Fruit fly (Drosophila melanogaster) whole organism, adult: ENCODE data around the gene Kap-alpha1.

ENCODE experiments used
- CG11617 ChIP-seq: fragments of 200-800 bp; sonication (Bioruptor generic); optimal IDR thresholded peaks from 2 replicates; lab custom pipeline; 2017; ENCODE audit warnings: mild to moderate bottlenecking, missing biosample characterization, missing genetic modification reagents, missing genetic modification characterization
- CG12768 ChIP-seq: fragments of 200-800 bp; sonication (Bioruptor generic); optimal IDR thresholded peaks from 2 replicates; lab custom pipeline; 2017; ENCODE audit warnings: missing biosample characterization, missing genetic modification characterization, mild to moderate bottlenecking, moderate library complexity, missing genetic modification reagents
- CG14711 ChIP-seq: fragments of 200-800 bp; sonication (Bioruptor generic); optimal IDR thresholded peaks from 2 replicates; lab custom pipeline; 2018; ENCODE audit warnings: missing biosample characterization, mild to moderate bottlenecking, missing genetic modification characterization, moderate library complexity
- CG1620 ChIP-seq: fragments of 200-800 bp; sonication (Bioruptor generic); optimal IDR thresholded peaks from 2 replicates; lab custom pipeline; 2016; ENCODE audit warnings: missing biosample characterization, missing genetic modification characterization
- CG33017 ChIP-seq: fragments of 200-800 bp; sonication (Bioruptor generic); optimal IDR thresholded peaks from 2 replicates; lab custom pipeline; 2018; ENCODE audit warnings: missing biosample characterization, mild to moderate bottlenecking, missing genetic modification characterization, moderate library complexity
- CG5204 ChIP-seq: fragments of 200-800 bp; sonication (Bioruptor generic); optimal IDR thresholded peaks from 2 replicates; lab custom pipeline; 2016; ENCODE audit warnings: missing biosample characterization, missing genetic modification characterization
- CG7045 ChIP-seq: fragments of 200-800 bp; sonication (Bioruptor generic); optimal IDR thresholded peaks from 2 replicates; lab custom pipeline; 2017; ENCODE audit warnings: missing biosample characterization, mild to moderate bottlenecking, missing genetic modification characterization
- CG7101 ChIP-seq: fragments of 200-800 bp; sonication (Bioruptor generic); optimal IDR thresholded peaks from 2 replicates; lab custom pipeline; 2018; ENCODE audit warnings: missing biosample characterization, mild to moderate bottlenecking, missing genetic modification characterization, moderate library complexity
- Clk ChIP-seq: fragments of 200-800 bp; sonication (Bioruptor generic); optimal IDR thresholded peaks from 2 replicates; lab custom pipeline; 2017; ENCODE audit warnings: missing biosample characterization, missing genetic modification characterization
- Crg-1 ChIP-seq: fragments of 200-800 bp; sonication (Bioruptor generic); optimal IDR thresholded peaks from 2 replicates; lab custom pipeline; 2016; ENCODE audit warnings: missing biosample characterization, missing genetic modification characterization
- Hr96 ChIP-seq: fragments of 200-800 bp; sonication (Bioruptor generic); optimal IDR thresholded peaks from 2 replicates; lab custom pipeline; 2016; ENCODE audit warnings: missing biosample characterization, missing genetic modification characterization
- Mnt ChIP-seq: fragments of 200-800 bp; sonication (Bioruptor generic); optimal IDR thresholded peaks from 2 replicates; lab custom pipeline; 2016; ENCODE audit warnings: missing biosample characterization, mild to moderate bottlenecking, missing genetic modification characterization
- bab1 ChIP-seq: fragments of 200-800 bp; sonication (Bioruptor generic); optimal IDR thresholded peaks from 3 replicates; lab custom pipeline; 2019; ENCODE audit warnings: missing biosample characterization, mild to moderate bottlenecking, missing genetic modification characterization, moderate library complexity
- cic ChIP-seq: fragments of 200-800 bp; sonication (Bioruptor generic); optimal IDR thresholded peaks from 2 replicates; lab custom pipeline; 2017; ENCODE audit warnings: missing biosample characterization, mild to moderate bottlenecking, missing genetic modification characterization, moderate library complexity
- cnc ChIP-seq, 2 experiments: fragments of >200 bp; optimal IDR thresholded peaks; 2 replicates each; lab custom pipeline; 2017
- kay ChIP-seq: fragments of 200-800 bp; sonication (Bioruptor generic); peaks from one replicate; lab custom pipeline; 2016; ENCODE audit warnings: missing biosample characterization, missing genetic modification characterization, borderline replicate concordance
- ovo ChIP-seq: fragments of 200-800 bp; sonication (Bioruptor generic); optimal IDR thresholded peaks from 2 replicates; lab custom pipeline; 2016; ENCODE audit warnings: missing biosample characterization, missing genetic modification characterization
- pad ChIP-seq: fragments of 200-800 bp; sonication (Bioruptor generic); optimal IDR thresholded peaks from 3 replicates; lab custom pipeline; 2017; ENCODE audit warnings: missing biosample characterization, missing genetic modification characterization, mild to moderate bottlenecking, moderate library complexity, missing genetic modification reagents
- tj ChIP-seq: fragments of 200-800 bp; sonication (Bioruptor generic); optimal IDR thresholded peaks from 3 replicates; lab custom pipeline; 2017; ENCODE audit warnings: missing biosample characterization, mild to moderate bottlenecking, missing genetic modification characterization, moderate library complexity
- toe ChIP-seq: fragments of 200-800 bp; sonication (Bioruptor generic); optimal IDR thresholded peaks from 2 replicates; lab custom pipeline; 2016; ENCODE audit warnings: missing biosample characterization, missing genetic modification characterization

Kap-alpha1 gene

dm6 chr3L:19791688-19792073 is 15.4 kb upstream of the Kap-alpha1 start:
- peak; percentile 36 for TF ChIP-seq CG33017 (tag; lab: Kevin White, UChicago)
- TF ChIP-seq tj (GFP tag; lab: Kevin White, UChicago): peak; percentile 44
- peak; percentile 35 for TF ChIP-seq ovo (GFP tag; lab: Kevin White, UChicago)
- peak; percentile 57 for TF ChIP-seq CG12768 (GFP tag; lab: Kevin White, UChicago)
- no peak for TF ChIP-seq Clk
- peak; percentile 16 for TF ChIP-seq CG14711
- TF ChIP-seq cic: peak; percentile 79
- peak; percentile 27 for TF ChIP-seq pad (GFP tag; lab: Kevin White, UChicago)
- no peak for TF ChIP-seq CG5204 (GFP tag; lab: Kevin White, UChicago)

- peak; percentile 58 for TF ChIP-seq tj (GFP tag; lab: Kevin White, UChicago)
- no peak for TF ChIP-seq CG7045
- peak; percentile 91 for TF ChIP-seq CG14711
- TF ChIP-seq CG12768 (GFP tag; lab: Kevin White, UChicago): peak; percentile 65
These were observed 14.2 kb upstream of the Kap-alpha1 start for dm6 chr3L:19792717-19793437.

dm6 chr3L:19793438-19793998 is 13.5 kb upstream of the Kap-alpha1 start, which contains the start of the genes CG42637, Gyc76C and SREBP:
Gene CG42637 (minus strand): TSS chr3L:19793569.
Gene Gyc76C (minus strand): TSS chr3L:19793569.
Gene SREBP (plus strand): TSS chr3L:19793935.
- TF ChIP-seq ovo (GFP tag; lab: Kevin White, UChicago): peak; percentile 81
- peak; percentile 90 for TF ChIP-seq kay (GFP tag; lab: Kevin White, UChicago)
- TF ChIP-seq bab1: peak; percentile 31
- TF ChIP-seq CG33017 (tag; lab: Kevin White, UChicago): no peak
- no peak for TF ChIP-seq CG5204 (GFP tag; lab: Kevin White, UChicago)
- no peak for TF ChIP-seq toe (GFP tag; lab: Kevin White, UChicago)
- peak; percentile 42 for TF ChIP-seq tj (GFP tag; lab: Kevin White, UChicago)
- TF ChIP-seq cnc (optimal IDR thresholded peaks at IDR 0.05; lab: Kevin White, UChicago): no peak

dm6 chr3L:19794203-19794802 is 12.7 kb upstream of the Kap-alpha1 start:
- peak; percentile 96 for TF ChIP-seq CG11617
- TF ChIP-seq Hr96 (GFP tag; lab: Kevin White, UChicago): peak; percentile 78
- TF ChIP-seq CG14711: peak; percentile 59
- TF ChIP-seq cic: peak; percentile 66
- TF ChIP-seq Crg-1 (GFP tag; lab: Kevin White, UChicago): peak; percentile 85
- peak; percentile 61 for TF ChIP-seq ovo (GFP tag; lab: Kevin White, UChicago)
- TF ChIP-seq CG1620: peak; percentile 75
- peak; percentile 87 for TF ChIP-seq CG33017 (tag; lab: Kevin White, UChicago)
- TF ChIP-seq Clk: peak; percentile 69
- peak; percentile 90 for TF ChIP-seq CG7045
- peak; percentile 84 for TF ChIP-seq CG7101 (tag; lab: Kevin White, UChicago)
- TF ChIP-seq CG5204 (GFP tag; lab: Kevin White, UChicago): no peak
- peak; percentile 86 for TF ChIP-seq toe (GFP tag; lab: Kevin White, UChicago)
- TF ChIP-seq Mnt (GFP tag; lab: Kevin White, UChicago): peak; percentile 82
- TF ChIP-seq tj (GFP tag; lab: Kevin White, UChicago): peak; percentile 80
- TF ChIP-seq cnc (optimal IDR thresholded peaks at IDR 0.05; lab: Kevin White, UChicago): no peak
- peak; percentile 71 for TF ChIP-seq pad (GFP tag; lab: Kevin White, UChicago)
- TF ChIP-seq bab1: peak; percentile 91
- peak; percentile 89 for TF ChIP-seq CG12768 (GFP tag; lab: Kevin White, UChicago)
- peak; percentile 98 for TF ChIP-seq kay (GFP tag; lab: Kevin White, UChicago)

- TF ChIP-seq ovo (GFP tag; lab: Kevin White, UChicago) (no peak), Crg-1 (GFP tag; lab: Kevin White, UChicago) (no peak), tj (GFP tag; lab: Kevin White, UChicago) (peak; percentile 25)
These were observed 8.1 kb upstream of the Kap-alpha1 start, which contains the start of gene Ir76a for dm6 chr3L:19798978-19799377. Gene Ir76a (plus strand): TSS chr3L:19799278.

dm6 chr3L:19801105-19801504 is 5.9 kb upstream of the Kap-alpha1 start, which contains the start of gene CG14102:
Gene CG14102 (minus strand): TSS chr3L:19801291.
- TF ChIP-seq toe (GFP tag; lab: Kevin White, UChicago): no peak
- TF ChIP-seq tj (GFP tag; lab: Kevin White, UChicago): no peak
- TF ChIP-seq CG1620: no peak
- no peak for TF ChIP-seq CG7101 (tag; lab: Kevin White, UChicago)
- no peak for TF ChIP-seq CG5204 (GFP tag; lab: Kevin White, UChicago)
- no peak for TF ChIP-seq CG7045
- no peak for TF ChIP-seq pad (GFP tag; lab: Kevin White, UChicago)
- TF ChIP-seq kay (GFP tag; lab: Kevin White, UChicago): no peak
- TF ChIP-seq bab1: no peak
- TF ChIP-seq Hr96 (GFP tag; lab: Kevin White, UChicago): no peak
- no peak for TF ChIP-seq CG11617
- no peak for TF ChIP-seq cnc (optimal IDR thresholded peaks at IDR 0.05; lab: Kevin White, UChicago)
